Worm (Caenorhabditis elegans): ENCODE data around the gene srh-299.

DNA sequence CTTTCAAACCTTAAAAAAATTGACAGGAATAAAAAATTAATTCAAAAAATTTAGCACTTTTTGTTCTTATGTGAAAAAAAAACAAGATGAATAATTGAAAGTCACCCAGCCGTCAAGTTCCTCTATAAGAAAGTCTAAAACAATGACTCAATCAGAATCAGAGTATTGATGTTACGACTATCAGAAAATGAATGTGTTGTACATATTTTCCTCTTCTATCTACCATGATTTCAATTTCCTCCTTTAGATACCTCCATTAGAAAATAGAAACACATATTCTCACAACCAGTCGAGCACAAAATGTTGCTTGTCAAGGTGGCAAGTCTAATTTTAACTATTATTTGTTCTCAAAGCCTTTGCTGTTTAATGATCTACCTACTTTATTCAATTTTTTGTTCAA, 43.2 kb upstream of the srh-299 start, which contains the start of gene srbc-48:
- no peak for TF ChIP-seq ama-1 (optimal IDR thresholded peaks at IDR 0.05)
- TF ChIP-seq odd-2 (tag; optimal IDR thresholded peaks at IDR 0.05) = no peak
- no peak for TF ChIP-seq sdc-2 (tag; optimal IDR thresholded peaks at IDR 0.05)
- no peak for TF ChIP-seq ceh-24 (tag; optimal IDR thresholded peaks at IDR 0.05)
- no peak for TF ChIP-seq F13H6.1 (tag; optimal IDR thresholded peaks at IDR 0.05)
- TF ChIP-seq pha-4 (tag; optimal IDR thresholded peaks at IDR 0.05) = no peak
- TF ChIP-seq ceh-6 (GFP tag; optimal IDR thresholded peaks at IDR 0.05) = no peak
- no peak for TF ChIP-seq unc-86 (tag; optimal IDR thresholded peaks at IDR 0.05)
- TF ChIP-seq nhr-11 (tag; optimal IDR thresholded peaks at IDR 0.05) = no peak
- TF ChIP-seq ceh-30 (tag; optimal IDR thresholded peaks at IDR 0.05) = no peak
- TF ChIP-seq fkh-6 (tag; optimal IDR thresholded peaks at IDR 0.05) = no peak
- TF ChIP-seq C08G9.2 (tag; optimal IDR thresholded peaks at IDR 0.05) = no peak

Measured in whole organism, late embryonic.